Worm (Caenorhabditis elegans): Measurements from ENCODE around the gene nta-1.

DNA sequence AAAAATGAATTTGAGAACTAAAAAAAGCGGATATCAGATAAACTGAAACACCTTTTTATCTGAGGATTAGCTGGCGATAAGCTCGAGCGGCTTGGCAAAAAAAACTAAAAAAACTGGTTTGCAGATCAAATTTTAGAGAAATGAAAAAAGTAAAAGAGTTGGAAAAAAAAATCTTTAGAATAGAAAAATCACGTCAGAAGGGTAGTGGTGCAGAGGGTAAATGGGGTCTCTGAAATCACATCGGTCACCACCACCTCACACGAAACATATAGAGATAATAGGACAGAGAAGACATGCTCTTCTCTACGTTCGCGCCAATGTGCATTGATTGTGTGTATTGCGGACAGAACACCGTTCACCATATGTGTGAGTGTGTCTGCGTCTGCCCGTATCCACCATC is 37.6 kb upstream of the nta-1 start:
- TF ChIP-seq him-1 (tag; optimal IDR thresholded peaks at IDR 0.05) (no peak), W03F9.2 (tag; optimal IDR thresholded peaks at IDR 0.05) (no peak), dao-5 (tag; optimal IDR thresholded peaks at IDR 0.05) (no peak)
